Worm (Caenorhabditis elegans) whole organism, L4 larva: ENCODE results near the gene T20D4.15.
"Not testable (repeated sequence)": the region's sequence is repeated elsewhere in the genome, so short reads cannot be mapped to it uniquely, and the experiment has no call there.

Experiments used
- F26F4.8 ChIP-seq: fragments of 200-800 bp; sonication (Bioruptor generic); conservative IDR thresholded peaks from 2 replicates; pipeline ENCODE4 v1.3.6; 2022; ENCODE audit warnings: missing genetic modification characterization, missing compliant biosample characterization
- Y105C5A.15 ChIP-seq: fragments of 200-800 bp; sonication (Bioruptor generic); IDR thresholded peaks from 2 replicates; pipeline ENCODE4 v1.3.6; 2022; ENCODE audit warnings: missing genetic modification characterization, missing compliant biosample characterization
- Y48G9A.11 ChIP-seq: fragments of 200-800 bp; sonication (Bioruptor generic); IDR thresholded peaks from 2 replicates; pipeline ENCODE4 v1.3.6; 2022; ENCODE audit warnings: missing genetic modification reagents, missing genetic modification characterization, missing compliant biosample characterization
- ZK337.2 ChIP-seq: fragments of 200-800 bp; sonication (Bioruptor generic); IDR thresholded peaks from 2 replicates; pipeline ENCODE4 v1.3.6; 2022; ENCODE audit warnings: missing genetic modification reagents, missing genetic modification characterization, missing compliant biosample characterization
- aha-1 ChIP-seq: fragments of 150-350 bp; peaks from one replicate; lab custom pipeline; 2014; ENCODE audit warnings: missing biosample characterization, missing genetic modification characterization
- ceh-44 ChIP-seq: fragments of 200-800 bp; sonication (Bioruptor generic); IDR thresholded peaks from 2 replicates; pipeline ENCODE4 v1.3.6; 2022; ENCODE audit warnings: missing genetic modification reagents, missing genetic modification characterization, missing compliant biosample characterization
- ceh-62 ChIP-seq: sonication (generic microtip); optimal IDR thresholded peaks from 2 replicates; lab custom pipeline; 2017; ENCODE audit warnings: missing biosample characterization, missing genetic modification characterization
- ctbp-1 ChIP-seq: fragments of 200-800 bp; sonication (Bioruptor generic); IDR thresholded peaks from 2 replicates; pipeline ENCODE4 v1.3.6; 2022; ENCODE audit warnings: missing genetic modification reagents, missing genetic modification characterization, missing compliant biosample characterization
- daf-12 ChIP-seq: fragments of 150-350 bp; optimal IDR thresholded peaks from 2 replicates; lab custom pipeline; 2014; ENCODE audit warnings: missing biosample characterization, missing genetic modification reagents, missing genetic modification characterization
- daf-16 ChIP-seq, 3 experiments: sonication (generic microtip); optimal IDR thresholded peaks; 2 replicates each; lab custom pipeline; 2016 to 2017; ENCODE audit warnings: missing genetic modification characterization in 3 of 3, missing genetic modification reagents in 3 of 3, mild to moderate bottlenecking in 2 of 3, missing compliant biosample characterization in 2 of 3, missing biosample characterization in 1 of 3, moderate library complexity in 1 of 3
- dpl-1 ChIP-seq: fragments of 150-350 bp; optimal IDR thresholded peaks from 2 replicates; lab custom pipeline; 2014; ENCODE audit warnings: missing biosample characterization, missing genetic modification reagents, missing genetic modification characterization
- duxl-1 ChIP-seq: sonication (generic microtip); optimal IDR thresholded peaks from 2 replicates; lab custom pipeline; 2016; ENCODE audit warnings: mild to moderate bottlenecking, missing genetic modification characterization, moderate library complexity, missing compliant biosample characterization; ENCODE audit not compliant: poor library complexity
- dve-1 ChIP-seq: sonication (generic microtip); optimal IDR thresholded peaks from 2 replicates; lab custom pipeline; 2017; ENCODE audit warnings: antibody characterized with exemption, mild to moderate bottlenecking, missing genetic modification characterization, missing compliant biosample characterization; ENCODE audit not compliant: insufficient read depth
- gei-8 ChIP-seq: fragments of 200-800 bp; sonication (Bioruptor generic); optimal IDR thresholded peaks from 2 replicates; lab custom pipeline; 2018; ENCODE audit warnings: mild to moderate bottlenecking, missing genetic modification characterization, missing compliant biosample characterization
- hlh-11 ChIP-seq: fragments of 200-800 bp; sonication (Bioruptor generic); optimal IDR thresholded peaks from 2 replicates; lab custom pipeline; 2018; ENCODE audit warnings: mild to moderate bottlenecking, missing genetic modification characterization, missing compliant biosample characterization
- lin-13 ChIP-seq: fragments of 150-350 bp; optimal IDR thresholded peaks from 2 replicates; lab custom pipeline; 2014; ENCODE audit warnings: missing biosample characterization, missing genetic modification reagents, missing genetic modification characterization
- lin-15B ChIP-seq: fragments of 150-350 bp; sonication (generic microtip); optimal IDR thresholded peaks from 3 replicates; lab custom pipeline; 2014; ENCODE audit warnings: missing biosample characterization, missing genetic modification characterization
- mes-2 ChIP-seq: sonication (generic microtip); optimal IDR thresholded peaks from 2 replicates; lab custom pipeline; 2016; ENCODE audit warnings: missing genotype, mild to moderate bottlenecking, missing genetic modification characterization, missing compliant biosample characterization; ENCODE audit not compliant: poor library complexity, severe bottlenecking
- mxl-3 ChIP-seq: fragments of 200-800 bp; sonication (Bioruptor generic); optimal IDR thresholded peaks from 2 replicates; lab custom pipeline; 2018; ENCODE audit warnings: mild to moderate bottlenecking, missing genetic modification characterization, missing compliant biosample characterization
- nhr-25 ChIP-seq: sonication (generic microtip); optimal IDR thresholded peaks from 2 replicates; lab custom pipeline; 2017; ENCODE audit warnings: missing genetic modification characterization, mild to moderate bottlenecking, missing compliant biosample characterization, antibody characterized with exemption, moderate library complexity, borderline replicate concordance; ENCODE audit not compliant: insufficient read depth
- nhr-48 ChIP-seq: sonication (generic microtip); optimal IDR thresholded peaks from 2 replicates; lab custom pipeline; 2016; ENCODE audit warnings: mild to moderate bottlenecking, missing genetic modification characterization, missing compliant biosample characterization
- pha-4 ChIP-seq, 2 experiments: fragments of 150-350 bp in 1 of 2; fragments of 200-800 bp in 1 of 2; sonication (Bioruptor generic) in 1 of 2; IDR thresholded peaks in 1 of 2; optimal IDR thresholded peaks in 1 of 2; 2 replicates each; pipeline versions ENCODE4 v1.3.6 to Lab custom; 2014 to 2022; ENCODE audit warnings: missing genetic modification characterization in 2 of 2, missing genetic modification reagents in 2 of 2, missing biosample characterization in 1 of 2, missing compliant biosample characterization in 1 of 2
- php-3 ChIP-seq: fragments of 200-800 bp; sonication (Bioruptor generic); IDR thresholded peaks from 2 replicates; pipeline ENCODE4 v1.3.6; 2022; ENCODE audit warnings: missing genetic modification reagents, missing genetic modification characterization, missing compliant biosample characterization
- spr-1 ChIP-seq: sonication (generic microtip); optimal IDR thresholded peaks from 2 replicates; lab custom pipeline; 2016; ENCODE audit warnings: mild to moderate bottlenecking, missing genetic modification characterization, missing compliant biosample characterization
- tag-97 ChIP-seq: fragments of 200-800 bp; sonication (Bioruptor generic); IDR thresholded peaks from 2 replicates; pipeline ENCODE4 v1.3.6; 2022; ENCODE audit warnings: missing genetic modification characterization, missing compliant biosample characterization
- unc-39 ChIP-seq: sonication (generic microtip); optimal IDR thresholded peaks from 2 replicates; lab custom pipeline; 2017; ENCODE audit warnings: missing biosample characterization, missing genetic modification characterization
- unc-62 ChIP-seq, 3 experiments: fragments of 150-350 bp in 1 of 3; sonication (generic microtip); optimal IDR thresholded peaks in 2 of 3; peaks in 1 of 3; 1 replicate in 1 of 3; 2 replicates in 2 of 3; lab custom pipeline; 2014 to 2017; ENCODE audit warnings: missing biosample characterization in 3 of 3, missing genetic modification characterization in 3 of 3, missing genetic modification reagents in 3 of 3, missing genotype in 1 of 3
- vab-7 ChIP-seq: fragments of 200-800 bp; sonication (Bioruptor generic); IDR thresholded peaks from 2 replicates; pipeline ENCODE4 v1.3.6; 2022; ENCODE audit warnings: missing genetic modification reagents, missing genetic modification characterization, missing compliant biosample characterization
- zfp-2 ChIP-seq: sonication (generic microtip); optimal IDR thresholded peaks from 2 replicates; lab custom pipeline; 2016; ENCODE audit warnings: mild to moderate bottlenecking, missing genetic modification characterization, missing compliant biosample characterization
- zip-2 ChIP-seq: fragments of 150-350 bp; optimal IDR thresholded peaks from 2 replicates; lab custom pipeline; 2014; ENCODE audit warnings: missing biosample characterization, missing genetic modification characterization
- ztf-7 ChIP-seq: fragments of 150-350 bp; optimal IDR thresholded peaks from 2 replicates; lab custom pipeline; 2014; ENCODE audit warnings: missing biosample characterization, missing genetic modification characterization

T20D4.15 gene

DNA sequence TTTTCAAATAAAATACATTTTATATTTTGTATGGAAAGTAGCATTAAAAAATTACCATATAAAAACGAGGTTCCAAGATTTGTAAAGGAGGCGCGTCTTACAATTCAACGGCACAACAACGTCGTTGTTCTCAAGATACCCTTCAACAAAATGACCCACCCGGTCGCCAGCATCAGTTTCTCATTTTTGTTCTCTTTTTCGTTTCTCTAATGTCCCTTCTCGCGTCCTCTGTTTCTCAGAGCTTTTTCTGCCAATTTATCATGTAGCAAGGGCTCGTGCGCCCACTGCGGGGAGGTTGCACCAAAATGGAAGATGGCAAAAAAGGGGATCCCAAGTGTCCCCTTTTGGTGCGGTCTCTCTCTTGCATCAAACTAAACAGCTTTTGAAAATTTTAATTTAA, 15.0 kb upstream of the T20D4.15 start:
- TF ChIP-seq mes-2 (no peak), vab-7 (no peak), Y48G9A.11 (no peak), aha-1 (tag; lab: Kevin White, UChicago) (peak; percentile 81), ceh-62 (tag; lab: Kevin White, UChicago) (no peak), ZK337.2 (GFP tag; lab: Robert Waterston, UW) (0 out of 2 replicates have a peak, but pooled peaks have one; percentile 7), hlh-11 (no peak), unc-62 (GFP tag; optimal IDR thresholded peaks at IDR 0.05 in 1 of 2; lab: Kevin White, UChicago) (peak in 1 of 2 experiments; percentile 61), unc-62 (tag; optimal IDR thresholded peaks at IDR 0.05; lab: Kevin White, UChicago) (no peak), ctbp-1 (GFP tag; lab: Robert Waterston, UW) (no peak), spr-1 (tag; lab: Kevin White, UChicago) (no peak), mxl-3 (GFP tag; lab: Kevin White, UChicago) (no peak), dpl-1 (no peak), lin-13 (GFP tag; lab: Kevin White, UChicago) (no peak), daf-12 (tag; lab: Kevin White, UChicago) (no peak), Y105C5A.15 (GFP tag; lab: Robert Waterston, UW) (no peak), unc-39 (tag; lab: Kevin White, UChicago) (no peak), tag-97 (GFP tag; lab: Robert Waterston, UW) (no peak), pha-4 (GFP tag; IDR thresholded peaks at IDR 0.05; lab: Robert Waterston, UW) (no peak), pha-4 (tag; optimal IDR thresholded peaks at IDR 0.05; lab: Kevin White, UChicago) (no peak)

DNA sequence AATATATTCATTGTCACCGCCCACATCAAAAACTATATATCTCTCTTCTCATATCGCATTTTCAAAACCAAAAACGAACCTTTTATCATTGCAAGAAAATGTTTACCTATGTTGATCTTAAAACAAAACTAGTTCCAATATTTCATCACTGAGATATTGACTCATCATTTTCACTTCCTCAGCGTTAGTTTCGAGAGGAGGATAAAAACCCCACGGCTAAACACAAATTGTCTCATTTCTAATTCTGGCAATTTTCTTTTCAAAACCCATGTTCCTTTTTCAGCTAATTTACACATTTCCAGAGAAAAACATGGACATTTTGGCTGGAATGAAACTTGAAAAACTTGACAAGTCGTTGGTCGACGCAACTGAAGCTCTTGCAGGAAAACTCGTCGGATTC, 14.1 kb upstream of the T20D4.15 start, which contains the start of gene T20D4.7:
TSS of gene T20D4.7 (plus strand) at position 301 of the 400 bp plus-strand sequence.
- TF ChIP-seq ceh-44 (GFP tag; lab: Robert Waterston, UW) (no peak), php-3 (GFP tag; lab: Robert Waterston, UW) (no peak), F26F4.8 (no peak), Y48G9A.11 (no peak), nhr-25 (tag; lab: Kevin White, UChicago) (no peak), ztf-7 (tag; lab: Kevin White, UChicago) (no peak), dve-1 (tag; lab: Kevin White, UChicago) (no peak), zfp-2 (tag; lab: Kevin White, UChicago) (no peak), lin-15B (tag; lab: Kevin White, UChicago) (no peak), mes-2 (no peak), hlh-11 (no peak), nhr-48 (no peak), gei-8 (GFP tag; lab: Kevin White, UChicago) (no peak)

DNA sequence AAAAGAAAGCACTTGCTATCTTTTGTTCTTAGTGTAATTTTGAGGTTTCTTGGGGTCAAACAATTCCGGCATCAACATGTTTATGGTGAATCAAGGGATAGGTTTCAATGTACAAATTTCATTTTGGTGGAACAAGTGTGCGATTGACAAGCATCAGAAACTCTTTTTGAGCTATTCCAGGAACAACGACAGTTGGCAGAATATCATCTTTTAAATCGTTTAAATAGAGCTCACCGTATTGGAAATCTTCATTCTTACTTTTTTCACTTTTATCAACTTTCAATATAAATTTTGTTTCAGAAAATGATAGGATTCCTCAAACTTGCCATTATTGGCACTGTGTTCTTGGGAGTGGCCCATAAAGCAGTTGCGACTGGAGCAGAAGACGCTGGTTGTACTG, 5.4 kb upstream of the T20D4.15 start, which contains the start of gene T20D4.10:
TSS of gene T20D4.10 (plus strand) at position 301 of the 400 bp plus-strand sequence.
- peak in 1 of 2 experiments; percentile 25 for TF ChIP-seq daf-16 (GFP tag; optimal IDR thresholded peaks at IDR 0.05; lab: Kevin White, UChicago)
- TF ChIP-seq daf-16 (tag; optimal IDR thresholded peaks at IDR 0.05; lab: Kevin White, UChicago): not testable (repeated sequence)

DNA sequence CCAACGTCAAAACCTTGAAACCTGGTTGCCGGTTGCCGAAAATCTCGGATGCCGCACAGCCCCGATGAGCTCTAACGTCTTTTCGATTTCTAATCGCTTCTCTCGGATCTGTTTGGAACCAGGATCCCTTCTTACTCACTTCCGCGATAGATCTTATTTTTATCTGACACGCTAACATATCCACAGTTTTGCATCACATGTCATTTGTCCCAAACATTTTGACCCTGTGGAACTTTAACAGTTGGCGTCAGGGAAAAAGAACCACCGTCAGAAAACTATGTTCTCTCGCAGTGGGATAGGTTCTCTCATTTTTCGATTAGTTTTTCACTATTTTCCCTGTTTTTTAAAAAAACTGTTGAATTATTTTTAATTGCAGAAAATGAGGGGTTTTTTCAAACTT, 3.8 kb upstream of the T20D4.15 start, which contains the start of gene T20D4.11:
TSS of gene T20D4.11 (plus strand) at position 377 of the 400 bp plus-strand sequence.
- no peak for TF ChIP-seq zip-2 (tag; lab: Kevin White, UChicago)
- peak; percentile 28 for TF ChIP-seq hlh-11
- peak in 1 of 2 experiments; percentile 62 for TF ChIP-seq daf-16 (GFP tag; optimal IDR thresholded peaks at IDR 0.05; lab: Kevin White, UChicago)
- no peak for TF ChIP-seq daf-16 (tag; optimal IDR thresholded peaks at IDR 0.05; lab: Kevin White, UChicago)
- TF ChIP-seq duxl-1: no peak
- TF ChIP-seq, all 104 proteins: peak for 2

DNA sequence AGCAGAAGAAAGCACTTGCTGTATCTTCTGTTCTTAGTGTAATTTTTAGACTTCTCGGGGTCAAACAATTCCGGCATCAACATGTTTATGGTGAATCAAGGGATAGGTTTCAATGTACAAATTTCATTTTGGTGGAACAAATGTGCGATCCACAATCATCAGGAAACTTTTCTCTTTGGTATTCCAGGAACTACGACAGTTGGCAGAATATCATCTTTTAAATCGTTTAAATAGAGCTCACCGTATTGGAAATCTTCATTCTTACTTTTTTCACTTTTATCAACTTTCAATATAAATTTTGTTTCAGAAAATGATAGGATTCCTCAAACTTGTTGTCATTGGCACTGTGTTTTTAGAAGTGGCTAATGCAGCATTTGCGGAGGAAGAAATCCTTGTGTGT, 2.2 kb upstream of the T20D4.15 start, which contains the start of gene T20D4.12:
TSS of gene T20D4.12 (plus strand) at position 301 of the 400 bp plus-strand sequence.
- TF ChIP-seq daf-16 (GFP tag; optimal IDR thresholded peaks at IDR 0.05; lab: Kevin White, UChicago): peak in 1 of 2 experiments; percentile 79
- TF ChIP-seq daf-16 (tag; optimal IDR thresholded peaks at IDR 0.05; lab: Kevin White, UChicago): not testable (repeated sequence)
